Worm (Caenorhabditis elegans) whole organism, late embryonic: ENCODE data around the gene M163.5.

Source experiments
- ceh-9 ChIP-seq: sonication (generic microtip); optimal IDR thresholded peaks from 2 replicates; lab custom pipeline; 2016; ENCODE audit warnings: mild to moderate bottlenecking, missing genetic modification characterization, inconsistent platforms, missing compliant biosample characterization
- npax-4 ChIP-seq: sonication (generic microtip); optimal IDR thresholded peaks from 2 replicates; lab custom pipeline; 2016; ENCODE audit warnings: missing genetic modification characterization, missing compliant biosample characterization
- sox-2 ChIP-seq: fragments of 200-800 bp; sonication (Bioruptor generic); IDR thresholded peaks from 2 replicates; pipeline ENCODE4 v1.3.6; 2022; ENCODE audit warnings: missing genetic modification reagents, missing genetic modification characterization, missing compliant biosample characterization
- zip-5 ChIP-seq: sonication (generic microtip); optimal IDR thresholded peaks from 2 replicates; lab custom pipeline; 2016; ENCODE audit warnings: missing genetic modification characterization, missing compliant biosample characterization

ce11 chrX:14490486-14490885 lies 16.6 kb downstream of the M163.5 start:
- TF ChIP-seq zip-5 (no peak), sox-2 (GFP tag; lab: Robert Waterston, UW) (no peak), npax-4 (tag; lab: Kevin White, UChicago) (no peak), ceh-9 (tag; lab: Kevin White, UChicago) (no peak)
